Worm (Caenorhabditis elegans): ENCODE data around the gene mig-21.

ce11 chrIII:5863774-5864173 lies 14.4 kb downstream of the mig-21 start, which contains the start of gene dnpp-1:
- TF ChIP-seq dmd-4 (tag; optimal IDR thresholded peaks at IDR 0.05; ENCODE audit: borderline replicate concordance), result no peak
- no peak for TF ChIP-seq ceh-9 (tag; optimal IDR thresholded peaks at IDR 0.05)
- TF ChIP-seq ceh-2 (tag; optimal IDR thresholded peaks at IDR 0.05), result no peak
- TF ChIP-seq ama-1 (optimal IDR thresholded peaks at IDR 0.05), result no peak
- TF ChIP-seq sox-2 (GFP tag; IDR thresholded peaks at IDR 0.05), result no peak
- no peak for TF ChIP-seq ceh-48 (tag; optimal IDR thresholded peaks at IDR 0.05)
- no peak for TF ChIP-seq F13H6.1 (tag; optimal IDR thresholded peaks at IDR 0.05)
- no peak for TF ChIP-seq ceh-24 (tag; optimal IDR thresholded peaks at IDR 0.05)
- TF ChIP-seq madf-2 (tag; optimal IDR thresholded peaks at IDR 0.05), result no peak
- TF ChIP-seq mec-3 (tag; optimal IDR thresholded peaks at IDR 0.05; ENCODE audit: borderline replicate concordance), result no peak
